Fruit fly (Drosophila melanogaster): ENCODE data around the gene Cdc5.
A peak's percentile ranks its signal among the peaks of the same experiment; 100 is the strongest.

Cdc5 gene

dm6 chr3L:346656-347640 is 14.2 kb downstream of the Cdc5 start, which contains the start of gene mth (continued):
- TF ChIP-seq fd85E (GFP tag; optimal IDR thresholded peaks at IDR 0.05) (peak; percentile 52), Hr38 (GFP tag; optimal IDR thresholded peaks at IDR 0.05) (no peak), Ets96B (tag; optimal IDR thresholded peaks at IDR 0.05) (peak; percentile 13), esn (GFP tag; optimal IDR thresholded peaks at IDR 0.05) (peak; percentile 62), Eip75B (GFP tag; optimal IDR thresholded peaks at IDR 0.05) (no peak), achi (GFP tag; optimal IDR thresholded peaks at IDR 0.05) (peak; percentile 43), CG10631 (GFP tag; optimal IDR thresholded peaks at IDR 0.05) (peak; percentile 49), Eip78C (GFP tag) (peak; percentile 53), spab (GFP tag; optimal IDR thresholded peaks at IDR 0.05) (no peak), Met (GFP tag; optimal IDR thresholded peaks at IDR 0.05) (peak; percentile 44), svp (GFP tag) (peak; percentile 80), eg (GFP tag; IDR thresholded peaks at IDR 0.05) (peak; percentile 16), vri (GFP tag; optimal IDR thresholded peaks at IDR 0.05) (peak; percentile 29)

DNA sequence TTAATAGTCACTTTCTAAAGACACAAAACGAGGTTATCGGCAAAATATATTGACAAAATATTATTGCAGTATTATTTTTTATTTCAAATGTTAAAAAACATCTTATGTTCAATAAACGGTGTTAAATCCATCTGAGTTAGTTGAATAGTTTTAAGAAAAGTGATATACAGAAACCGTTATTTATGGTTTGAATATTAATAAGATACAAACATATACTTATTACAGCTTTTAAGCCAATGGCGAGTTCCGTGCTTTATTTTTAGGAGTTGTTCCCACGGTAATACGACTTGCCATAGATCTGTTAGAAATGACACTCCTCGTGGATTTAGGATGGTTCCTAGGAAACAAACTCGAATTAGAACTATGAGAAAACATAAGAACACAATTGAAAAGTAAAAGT is 17.9 kb downstream of the Cdc5 start:
- TF ChIP-seq eg (GFP tag; IDR thresholded peaks at IDR 0.05) (no peak), Eip78C (GFP tag) (peak; percentile 62), CG9139 (GFP tag; optimal IDR thresholded peaks at IDR 0.05) (no peak), achi (GFP tag; optimal IDR thresholded peaks at IDR 0.05) (no peak)

DNA sequence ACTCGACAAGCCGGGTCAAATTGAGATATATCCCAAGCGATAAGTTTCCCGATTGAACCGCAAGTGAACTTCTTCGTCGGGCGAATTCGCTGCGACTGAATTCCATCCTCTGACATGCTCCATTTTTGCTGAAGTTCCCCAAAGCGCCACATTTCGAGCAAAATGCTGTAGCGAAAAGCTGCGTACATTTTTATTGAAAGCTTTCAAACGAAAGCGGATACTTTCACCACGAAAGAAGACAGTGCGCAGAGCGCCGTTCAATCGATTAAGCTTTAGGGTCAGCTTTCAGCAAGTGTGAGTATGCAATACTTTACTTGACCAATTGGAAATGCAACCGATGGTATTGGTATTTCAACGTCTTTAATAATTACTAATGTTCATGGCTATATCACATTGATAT is 18.3 kb downstream of the Cdc5 start, which contains the start of gene mthl10:
Gene mthl10, minus strand, starts transcription at position 77 of the 400 bp plus-strand sequence.
- TF ChIP-seq pdm3 (GFP tag; optimal IDR thresholded peaks at IDR 0.05): no peak
- no peak for TF ChIP-seq CG8632 (GFP tag; optimal IDR thresholded peaks at IDR 0.05)

- TF ChIP-seq Blimp-1 (GFP tag; optimal IDR thresholded peaks at IDR 0.05) (no peak), Met (GFP tag; optimal IDR thresholded peaks at IDR 0.05) (no peak), CG10631 (GFP tag; optimal IDR thresholded peaks at IDR 0.05) (no peak), CG15336 (GFP tag; IDR thresholded peaks at IDR 0.05) (peak; percentile 19; the same call in 1 of the 2 replicates), Hr39 (GFP tag; optimal IDR thresholded peaks at IDR 0.05) (no peak), CG6792 (GFP tag; optimal IDR thresholded peaks at IDR 0.05) (no peak), Hr4 (GFP tag; optimal IDR thresholded peaks at IDR 0.05) (no peak), CG6163 (GFP tag; IDR thresholded peaks at IDR 0.05) (peak; percentile 52; the same call in 2 of the 3 replicates), CG16779 (tag; optimal IDR thresholded peaks at IDR 0.05) (no peak), ss (GFP tag; optimal IDR thresholded peaks at IDR 0.05) (peak in 1 of 2 experiments; percentile 10), Eip78C (GFP tag) (peak; percentile 27), dac (GFP tag; optimal IDR thresholded peaks at IDR 0.05) (no peak), dsx (GFP tag; optimal IDR thresholded peaks at IDR 0.05; ENCODE audit: poor library complexity, severe bottlenecking) (no peak), vri (GFP tag; optimal IDR thresholded peaks at IDR 0.05) (no peak)
These were observed 19.9 kb downstream of the Cdc5 start for dm6 chr3L:341052-341852.

DNA sequence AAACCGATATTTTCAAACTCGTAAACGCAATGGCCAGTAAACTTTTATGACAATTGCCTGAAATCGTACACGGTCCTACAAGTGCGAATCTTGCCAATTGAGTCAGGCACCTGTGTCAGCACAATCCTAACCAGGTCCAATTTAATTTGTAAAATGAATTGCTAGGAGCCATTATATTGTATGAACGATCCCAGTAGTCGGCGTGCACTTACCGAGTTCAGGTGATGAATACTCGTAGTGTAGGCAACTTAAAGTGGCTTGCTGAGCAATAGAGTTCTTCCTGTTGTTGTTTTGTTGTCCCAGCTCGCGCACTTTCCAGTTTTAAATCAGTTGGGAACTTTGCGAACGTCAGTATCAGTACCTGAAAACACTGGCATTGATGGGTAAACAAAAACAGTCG is 20.6 kb downstream of the Cdc5 start:
- TF ChIP-seq CG4318 (GFP tag; optimal IDR thresholded peaks at IDR 0.05) (no peak), vri (GFP tag; optimal IDR thresholded peaks at IDR 0.05) (no peak), Sox14 (GFP tag; optimal IDR thresholded peaks at IDR 0.05) (no peak), CG16779 (tag; optimal IDR thresholded peaks at IDR 0.05) (no peak), Lpt (GFP tag; optimal IDR thresholded peaks at IDR 0.05) (no peak), Hr38 (GFP tag; optimal IDR thresholded peaks at IDR 0.05) (no peak), OdsH (GFP tag; optimal IDR thresholded peaks at IDR 0.05) (no peak), achi (GFP tag; optimal IDR thresholded peaks at IDR 0.05) (no peak), Smox (GFP tag; optimal IDR thresholded peaks at IDR 0.05) (no peak), fd59A (GFP tag; optimal IDR thresholded peaks at IDR 0.05) (no peak), lz (GFP tag; optimal IDR thresholded peaks at IDR 0.05) (no peak), Eip75B (GFP tag; optimal IDR thresholded peaks at IDR 0.05) (no peak), CG6792 (GFP tag; optimal IDR thresholded peaks at IDR 0.05) (no peak)
